Fruit fly (Drosophila melanogaster) whole organism, adult: ENCODE data around the gene Sytbeta.

Experiments used
- CG11617 ChIP-seq: fragments of 200-800 bp; sonication (Bioruptor generic); optimal IDR thresholded peaks from 2 replicates; lab custom pipeline; 2017; ENCODE audit warnings: mild to moderate bottlenecking, missing biosample characterization, missing genetic modification reagents, missing genetic modification characterization
- CG12768 ChIP-seq: fragments of 200-800 bp; sonication (Bioruptor generic); optimal IDR thresholded peaks from 2 replicates; lab custom pipeline; 2017; ENCODE audit warnings: missing biosample characterization, missing genetic modification characterization, mild to moderate bottlenecking, moderate library complexity, missing genetic modification reagents
- CG14711 ChIP-seq: fragments of 200-800 bp; sonication (Bioruptor generic); optimal IDR thresholded peaks from 2 replicates; lab custom pipeline; 2018; ENCODE audit warnings: missing biosample characterization, mild to moderate bottlenecking, missing genetic modification characterization, moderate library complexity
- CG1620 ChIP-seq: fragments of 200-800 bp; sonication (Bioruptor generic); optimal IDR thresholded peaks from 2 replicates; lab custom pipeline; 2016; ENCODE audit warnings: missing biosample characterization, missing genetic modification characterization
- CG33017 ChIP-seq: fragments of 200-800 bp; sonication (Bioruptor generic); optimal IDR thresholded peaks from 2 replicates; lab custom pipeline; 2018; ENCODE audit warnings: missing biosample characterization, mild to moderate bottlenecking, missing genetic modification characterization, moderate library complexity
- CG5204 ChIP-seq: fragments of 200-800 bp; sonication (Bioruptor generic); optimal IDR thresholded peaks from 2 replicates; lab custom pipeline; 2016; ENCODE audit warnings: missing biosample characterization, missing genetic modification characterization
- CG7045 ChIP-seq: fragments of 200-800 bp; sonication (Bioruptor generic); optimal IDR thresholded peaks from 2 replicates; lab custom pipeline; 2017; ENCODE audit warnings: missing biosample characterization, mild to moderate bottlenecking, missing genetic modification characterization
- CG7101 ChIP-seq: fragments of 200-800 bp; sonication (Bioruptor generic); optimal IDR thresholded peaks from 2 replicates; lab custom pipeline; 2018; ENCODE audit warnings: missing biosample characterization, mild to moderate bottlenecking, missing genetic modification characterization, moderate library complexity
- Clk ChIP-seq: fragments of 200-800 bp; sonication (Bioruptor generic); optimal IDR thresholded peaks from 2 replicates; lab custom pipeline; 2017; ENCODE audit warnings: missing biosample characterization, missing genetic modification characterization
- Crg-1 ChIP-seq: fragments of 200-800 bp; sonication (Bioruptor generic); optimal IDR thresholded peaks from 2 replicates; lab custom pipeline; 2016; ENCODE audit warnings: missing biosample characterization, missing genetic modification characterization
- Hr96 ChIP-seq: fragments of 200-800 bp; sonication (Bioruptor generic); optimal IDR thresholded peaks from 2 replicates; lab custom pipeline; 2016; ENCODE audit warnings: missing biosample characterization, missing genetic modification characterization
- Mnt ChIP-seq: fragments of 200-800 bp; sonication (Bioruptor generic); optimal IDR thresholded peaks from 2 replicates; lab custom pipeline; 2016; ENCODE audit warnings: missing biosample characterization, mild to moderate bottlenecking, missing genetic modification characterization
- bab1 ChIP-seq: fragments of 200-800 bp; sonication (Bioruptor generic); optimal IDR thresholded peaks from 3 replicates; lab custom pipeline; 2019; ENCODE audit warnings: missing biosample characterization, mild to moderate bottlenecking, missing genetic modification characterization, moderate library complexity
- cic ChIP-seq: fragments of 200-800 bp; sonication (Bioruptor generic); optimal IDR thresholded peaks from 2 replicates; lab custom pipeline; 2017; ENCODE audit warnings: missing biosample characterization, mild to moderate bottlenecking, missing genetic modification characterization, moderate library complexity
- cnc ChIP-seq, 2 experiments: fragments of >200 bp; optimal IDR thresholded peaks; 2 replicates each; lab custom pipeline; 2017
- kay ChIP-seq: fragments of 200-800 bp; sonication (Bioruptor generic); peaks from one replicate; lab custom pipeline; 2016; ENCODE audit warnings: missing biosample characterization, missing genetic modification characterization, borderline replicate concordance
- ovo ChIP-seq: fragments of 200-800 bp; sonication (Bioruptor generic); optimal IDR thresholded peaks from 2 replicates; lab custom pipeline; 2016; ENCODE audit warnings: missing biosample characterization, missing genetic modification characterization
- pad ChIP-seq: fragments of 200-800 bp; sonication (Bioruptor generic); optimal IDR thresholded peaks from 3 replicates; lab custom pipeline; 2017; ENCODE audit warnings: missing biosample characterization, missing genetic modification characterization, mild to moderate bottlenecking, moderate library complexity, missing genetic modification reagents
- tj ChIP-seq: fragments of 200-800 bp; sonication (Bioruptor generic); optimal IDR thresholded peaks from 3 replicates; lab custom pipeline; 2017; ENCODE audit warnings: missing biosample characterization, mild to moderate bottlenecking, missing genetic modification characterization, moderate library complexity
- toe ChIP-seq: fragments of 200-800 bp; sonication (Bioruptor generic); optimal IDR thresholded peaks from 2 replicates; lab custom pipeline; 2016; ENCODE audit warnings: missing biosample characterization, missing genetic modification characterization

Gene Sytbeta

dm6 chr3L:14973251-14973625, 91.5 kb downstream of the Sytbeta start:
- no peak for TF ChIP-seq CG33017 (tag; lab: Kevin White, UChicago)
- TF ChIP-seq ovo: no peak
- TF ChIP-seq bab1 (GFP tag; lab: Kevin White, UChicago): no peak
- TF ChIP-seq CG5204 (GFP tag; lab: Kevin White, UChicago): no peak
- TF ChIP-seq Clk (GFP tag; lab: Kevin White, UChicago): no peak
- TF ChIP-seq CG11617: no peak
- TF ChIP-seq cic (GFP tag; lab: Kevin White, UChicago): no peak
- no peak for TF ChIP-seq toe (GFP tag; lab: Kevin White, UChicago)
- no peak for TF ChIP-seq CG7101 (tag; lab: Kevin White, UChicago)
- no peak for TF ChIP-seq CG1620 (GFP tag; lab: Kevin White, UChicago)
- TF ChIP-seq Crg-1 (GFP tag; lab: Kevin White, UChicago): no peak
- TF ChIP-seq CG12768 (GFP tag; lab: Kevin White, UChicago): no peak
- no peak for TF ChIP-seq Hr96 (GFP tag; lab: Kevin White, UChicago)

- TF ChIP-seq CG14711 (no peak), CG7045 (GFP tag; lab: Kevin White, UChicago) (no peak), Mnt (GFP tag; lab: Kevin White, UChicago) (no peak), cnc (optimal IDR thresholded peaks at IDR 0.05; lab: Kevin White, UChicago) (no peak), Hr96 (GFP tag; lab: Kevin White, UChicago) (no peak), CG1620 (GFP tag; lab: Kevin White, UChicago) (no peak)
These were observed 92.0 kb downstream of the Sytbeta start, which contains the start of gene Brd for dm6 chr3L:14972625-14973250. Gene Brd (plus strand): TSS chr3L:14972667.

- TF ChIP-seq toe (GFP tag; lab: Kevin White, UChicago) (no peak), Clk (GFP tag; lab: Kevin White, UChicago) (no peak), bab1 (GFP tag; lab: Kevin White, UChicago) (no peak), ovo (no peak), tj (GFP tag; lab: Kevin White, UChicago) (no peak), CG14711 (no peak), CG12768 (GFP tag; lab: Kevin White, UChicago) (no peak), CG11617 (no peak), cic (GFP tag; lab: Kevin White, UChicago) (no peak), CG33017 (tag; lab: Kevin White, UChicago) (no peak), Hr96 (GFP tag; lab: Kevin White, UChicago) (no peak), kay (GFP tag; lab: Kevin White, UChicago) (no peak), cnc (optimal IDR thresholded peaks at IDR 0.05; lab: Kevin White, UChicago) (no peak), CG5204 (GFP tag; lab: Kevin White, UChicago) (no peak), CG7101 (tag; lab: Kevin White, UChicago) (no peak)
These were observed 92.7 kb downstream of the Sytbeta start for dm6 chr3L:14971893-14972624.

DNA sequence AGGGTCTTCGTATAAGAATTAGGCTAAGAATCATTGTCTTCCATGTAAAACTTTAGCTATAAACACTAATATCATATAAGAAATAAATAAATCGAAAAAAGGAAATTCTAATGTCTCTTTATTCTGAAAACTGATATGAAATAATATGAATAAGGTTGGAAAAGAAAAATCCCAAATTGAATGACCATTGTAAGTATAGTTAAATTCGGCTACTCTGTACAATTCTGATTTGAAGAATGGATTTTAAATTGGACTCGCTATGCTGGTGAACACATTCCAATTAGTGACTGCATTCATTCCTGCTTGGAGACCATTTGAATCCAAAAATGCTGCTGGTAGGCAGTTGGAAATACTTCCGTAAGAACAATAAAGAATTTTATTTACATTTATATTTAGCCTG, 94.6 kb downstream of the Sytbeta start:
- TF ChIP-seq Hr96 (GFP tag; lab: Kevin White, UChicago) (no peak), CG11617 (no peak), pad (GFP tag; lab: Kevin White, UChicago) (no peak), CG5204 (GFP tag; lab: Kevin White, UChicago) (no peak), Mnt (GFP tag; lab: Kevin White, UChicago) (no peak), CG7045 (GFP tag; lab: Kevin White, UChicago) (no peak), toe (GFP tag; lab: Kevin White, UChicago) (no peak), CG14711 (no peak), Crg-1 (GFP tag; lab: Kevin White, UChicago) (no peak)

- TF ChIP-seq Clk (GFP tag; lab: Kevin White, UChicago) (no peak), CG12768 (GFP tag; lab: Kevin White, UChicago) (no peak), CG14711 (no peak)
These were observed 95.6 kb downstream of the Sytbeta start, which contains the start of gene Tom for dm6 chr3L:14969171-14969570. Gene Tom (plus strand): TSS chr3L:14969344.

DNA sequence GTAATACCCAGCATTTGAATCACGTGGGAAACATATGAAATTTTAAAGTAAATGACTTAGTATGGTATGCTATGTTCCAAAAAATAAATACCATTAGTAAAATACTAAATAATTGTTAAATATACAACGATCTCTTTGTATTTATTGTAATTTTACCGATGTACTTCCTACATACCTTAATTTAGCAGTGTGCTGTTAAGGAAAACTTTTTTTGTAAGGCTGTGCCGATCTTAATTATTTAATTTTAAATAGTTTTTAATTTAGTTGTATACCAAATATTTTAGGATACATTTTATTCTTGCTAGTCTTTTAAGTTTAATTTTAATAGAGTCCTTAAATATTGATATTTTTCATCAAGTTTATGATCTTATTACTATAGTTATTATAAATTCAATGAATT, 96.2 kb downstream of the Sytbeta start:
- TF ChIP-seq CG1620 (GFP tag; lab: Kevin White, UChicago) (no peak), CG33017 (tag; lab: Kevin White, UChicago) (no peak), CG11617 (no peak), kay (GFP tag; lab: Kevin White, UChicago) (no peak), CG7101 (tag; lab: Kevin White, UChicago) (no peak), CG14711 (no peak), cnc (optimal IDR thresholded peaks at IDR 0.05; lab: Kevin White, UChicago) (no peak), ovo (no peak), CG12768 (GFP tag; lab: Kevin White, UChicago) (no peak), tj (GFP tag; lab: Kevin White, UChicago) (no peak), bab1 (GFP tag; lab: Kevin White, UChicago) (no peak), cic (GFP tag; lab: Kevin White, UChicago) (no peak)
